Fruit fly (Drosophila melanogaster): ENCODE measurements around the gene JhI-21.

Gene JhI-21

DNA sequence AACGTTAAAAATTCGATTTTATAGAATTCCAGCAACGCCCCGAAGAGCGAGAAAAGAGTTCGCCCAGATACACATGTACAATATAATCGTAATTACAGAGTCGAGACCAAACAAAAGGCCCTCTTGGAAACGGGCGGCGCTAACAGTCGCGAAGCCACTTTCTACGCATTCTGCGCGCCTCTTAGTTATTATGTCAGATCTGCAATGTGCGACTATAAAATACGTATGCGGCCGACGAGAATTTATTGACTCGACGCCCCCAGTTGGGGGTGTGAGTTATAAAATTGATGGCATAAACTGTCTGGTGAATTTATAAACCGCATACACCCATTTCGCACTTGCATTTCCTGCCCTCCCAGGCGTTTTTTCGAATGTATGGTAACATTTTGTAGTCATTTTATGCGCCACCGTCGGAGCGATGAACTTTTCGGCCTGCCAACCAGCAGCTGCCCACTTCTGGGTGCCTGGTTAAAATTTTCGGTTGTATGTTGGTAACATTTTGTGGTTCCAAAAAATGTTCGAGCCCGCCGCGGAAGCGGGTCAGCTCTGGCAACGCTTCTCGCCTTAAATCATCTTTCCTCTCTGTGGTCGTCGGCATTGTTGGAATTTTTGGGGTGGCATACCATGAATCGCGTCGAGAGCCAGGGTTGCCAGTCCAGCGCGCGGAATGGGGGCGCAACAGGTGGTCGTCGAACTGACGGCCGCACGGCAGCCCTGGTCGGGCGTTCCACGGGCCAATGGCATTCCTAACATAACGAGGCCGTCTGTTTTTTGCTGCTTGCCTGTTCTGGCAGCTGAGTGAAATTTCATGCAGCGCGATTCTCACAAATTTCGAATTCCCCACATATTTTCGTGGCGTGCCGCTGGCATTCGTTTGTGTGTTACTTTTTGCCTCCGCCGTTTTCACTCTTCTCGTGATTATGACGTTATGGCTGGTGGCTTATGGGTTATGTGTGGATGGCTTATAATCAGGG is 43.9 kb downstream of the JhI-21 start (continued):
- TF ChIP-seq pb (GFP tag; optimal IDR thresholded peaks at IDR 0.05) (peak; percentile 78), HHEX (GFP tag; optimal IDR thresholded peaks at IDR 0.05) (peak; percentile 68), Nf-YC (tag; optimal IDR thresholded peaks at IDR 0.05) (peak; percentile 93), twi (tag; optimal IDR thresholded peaks at IDR 0.05) (peak; percentile 25), so (GFP tag; IDR thresholded peaks at IDR 0.05) (no peak), CG14441 (GFP tag; IDR thresholded peaks at IDR 0.05) (no peak), unc-4 (GFP tag; IDR thresholded peaks at IDR 0.05; ENCODE audit: partially characterized antibody) (no peak), sisA (GFP tag; IDR thresholded peaks at IDR 0.05) (no peak), CG3065 (GFP tag; optimal IDR thresholded peaks at IDR 0.05) (peak; percentile 10), CG14860 (GFP tag; IDR thresholded peaks at IDR 0.05; ENCODE audit: partially characterized antibody) (no peak), CG10321 (GFP tag; IDR thresholded peaks at IDR 0.05) (no peak), CG15269 (tag; optimal IDR thresholded peaks at IDR 0.05) (peak; percentile 62), Atf3 (GFP tag; optimal IDR thresholded peaks at IDR 0.05) (peak; percentile 2), CG11723 (GFP tag; optimal IDR thresholded peaks at IDR 0.05) (peak; percentile 60), Sry-β (GFP tag; optimal IDR thresholded peaks at IDR 0.05) (peak; percentile 19), CG11398 (GFP tag; optimal IDR thresholded peaks at IDR 0.05) (peak; percentile 57), CG8478 (optimal IDR thresholded peaks at IDR 0.05) (no peak), CG12219 (GFP tag; optimal IDR thresholded peaks at IDR 0.05) (peak; percentile 60), CG18764 (GFP tag; optimal IDR thresholded peaks at IDR 0.05) (no peak), Antp (GFP tag; optimal IDR thresholded peaks at IDR 0.05) (peak; percentile 85), CG1647 (GFP tag; optimal IDR thresholded peaks at IDR 0.05) (peak; percentile 47), tna (GFP tag; IDR thresholded peaks at IDR 0.05; ENCODE audit: partially characterized antibody) (no peak), Ssrp (tag; optimal IDR thresholded peaks at IDR 0.05) (no peak), Eip74EF (GFP tag; optimal IDR thresholded peaks at IDR 0.05) (peak in 1 of 2 experiments; percentile 93), peb (GFP tag; IDR thresholded peaks at IDR 0.05) (no peak), CG42726 (GFP tag; IDR thresholded peaks at IDR 0.05; ENCODE audit: partially characterized antibody) (no peak), Taf1 (GFP tag; IDR thresholded peaks at IDR 0.05) (no peak), ara (GFP tag; IDR thresholded peaks at IDR 0.05) (no peak), toy (GFP tag; IDR thresholded peaks at IDR 0.05) (no peak), nau (GFP tag; optimal IDR thresholded peaks at IDR 0.05) (no peak), gfzf (GFP tag; optimal IDR thresholded peaks at IDR 0.05) (peak; percentile 15), CG15601 (tag; optimal IDR thresholded peaks at IDR 0.05) (peak; percentile 72), slou (GFP tag; optimal IDR thresholded peaks at IDR 0.05) (peak; percentile 13), CG15479 (GFP tag; optimal IDR thresholded peaks at IDR 0.05) (peak; percentile 90), Kr (GFP tag; optimal IDR thresholded peaks at IDR 0.05) (peak; percentile 92), inv (GFP tag; IDR thresholded peaks at IDR 0.05; ENCODE audit: partially characterized antibody) (no peak), CG12299 (tag; optimal IDR thresholded peaks at IDR 0.05) (peak; percentile 40), eve (GFP tag; optimal IDR thresholded peaks at IDR 0.05) (no peak), disco-r (GFP tag; optimal IDR thresholded peaks at IDR 0.05) (no peak), pros (GFP tag; optimal IDR thresholded peaks at IDR 0.05) (peak; percentile 72), corto (GFP tag; optimal IDR thresholded peaks at IDR 0.05) (no peak), CG6272 (GFP tag; IDR thresholded peaks at IDR 0.05) (peak; percentile 80), CG10366 (GFP tag; IDR thresholded peaks at IDR 0.05) (no peak), odd (GFP tag; optimal IDR thresholded peaks at IDR 0.05) (peak; percentile 20), CG7839 (tag; optimal IDR thresholded peaks at IDR 0.05) (peak; percentile 60), Side (GFP tag; optimal IDR thresholded peaks at IDR 0.05) (peak; percentile 85), D (optimal IDR thresholded peaks at IDR 0.05) (peak; percentile 88), D (GFP tag; optimal IDR thresholded peaks at IDR 0.05) (peak; percentile 14)
